Fruit fly (Drosophila melanogaster): ENCODE data around the gene Crz.

dm6 chr3R:14310062-14310461 is 4.6 kb upstream of the Crz start, which contains the start of gene CG31321:
- TF ChIP-seq Myc (optimal IDR thresholded peaks at IDR 0.05) (no peak), insv (optimal IDR thresholded peaks at IDR 0.05) (no peak), h (optimal IDR thresholded peaks at IDR 0.05) (no peak), Sin3A (optimal IDR thresholded peaks at IDR 0.05) (no peak), psq (optimal IDR thresholded peaks at IDR 0.05) (no peak)
